Fruit fly (Drosophila melanogaster) whole organism, embryonic: ENCODE results near the gene Ada2a.

Experiments used
- CG10462 ChIP-seq: fragments of 200-800 bp; sonication (Bioruptor generic); optimal IDR thresholded peaks from 2 replicates; lab custom pipeline; 2016; ENCODE audit warnings: missing biosample characterization, missing genetic modification characterization
- CG11093 ChIP-seq: fragments of 200-800 bp; sonication (Bioruptor generic); IDR thresholded peaks from 3 replicates; pipeline ENCODE4 v1.3.6; 2022; ENCODE audit warnings: missing biosample characterization, missing genetic modification characterization
- CG11456 ChIP-seq: fragments of 200-800 bp; sonication (Bioruptor generic); IDR thresholded peaks from 3 replicates; pipeline ENCODE4 v1.3.6; 2022; ENCODE audit warnings: missing biosample characterization, missing genetic modification characterization
- CG12155 ChIP-seq: fragments of 200-800 bp; sonication (Bioruptor generic); optimal IDR thresholded peaks from 3 replicates; lab custom pipeline; 2016; ENCODE audit warnings: missing biosample characterization, missing genetic modification characterization
- CG12236 ChIP-seq: fragments of 200-800 bp; sonication (Bioruptor generic); optimal IDR thresholded peaks from 2 replicates; lab custom pipeline; 2016; ENCODE audit warnings: missing biosample characterization, missing genetic modification characterization
- CG12744 ChIP-seq: fragments of 200-800 bp; sonication (Bioruptor generic); optimal IDR thresholded peaks from 2 replicates; lab custom pipeline; 2016; ENCODE audit warnings: missing biosample characterization, missing genetic modification characterization
- CG12769 ChIP-seq: fragments of 200-800 bp; sonication (Bioruptor generic); optimal IDR thresholded peaks from 2 replicates; lab custom pipeline; 2019; ENCODE audit warnings: missing biosample characterization, mild to moderate bottlenecking, missing genetic modification characterization, moderate library complexity
- CG13894 ChIP-seq: fragments of 200-800 bp; sonication (Bioruptor generic); optimal IDR thresholded peaks from 3 replicates; lab custom pipeline; 2018; ENCODE audit warnings: missing biosample characterization, mild to moderate bottlenecking, missing genetic modification characterization, moderate library complexity
- CG14441 ChIP-seq: fragments of 200-800 bp; sonication (Bioruptor generic); IDR thresholded peaks from 2 replicates; pipeline ENCODE4 v1.3.6; 2022; ENCODE audit warnings: missing biosample characterization, missing genetic modification characterization
- CG14710 ChIP-seq: fragments of 200-800 bp; sonication (Bioruptor generic); optimal IDR thresholded peaks from 3 replicates; lab custom pipeline; 2019; ENCODE audit warnings: missing biosample characterization, mild to moderate bottlenecking, missing genetic modification characterization, moderate library complexity
- CG15073 ChIP-seq: fragments of 200-800 bp; sonication (Bioruptor generic); optimal IDR thresholded peaks from 2 replicates; lab custom pipeline; 2016; ENCODE audit warnings: missing biosample characterization, missing genetic modification characterization
- CG17829 ChIP-seq: fragments of 200-800 bp; optimal IDR thresholded peaks from 2 replicates; lab custom pipeline; 2019; ENCODE audit warnings: missing biosample characterization, mild to moderate bottlenecking, missing genetic modification characterization, moderate library complexity
- CG18764 ChIP-seq: fragments of 200-800 bp; sonication (Bioruptor generic); optimal IDR thresholded peaks from 3 replicates; lab custom pipeline; 2016; ENCODE audit warnings: missing biosample characterization, missing genetic modification characterization
- CG2712 ChIP-seq: fragments of 200-800 bp; optimal IDR thresholded peaks from 3 replicates; lab custom pipeline; 2019; ENCODE audit warnings: missing biosample characterization, mild to moderate bottlenecking, missing genetic modification characterization, moderate library complexity
- CG31365 ChIP-seq: fragments of 200-800 bp; sonication (Bioruptor generic); optimal IDR thresholded peaks from 2 replicates; lab custom pipeline; 2018; ENCODE audit warnings: missing biosample characterization, mild to moderate bottlenecking, missing genetic modification characterization
- CG42726 ChIP-seq: fragments of 200-800 bp; sonication (Bioruptor generic); IDR thresholded peaks from 2 replicates; pipeline ENCODE4 v1.3.6; 2022; ENCODE audit warnings: missing biosample characterization, missing genetic modification characterization; ENCODE audit not compliant: partially characterized antibody
- CG5180 ChIP-seq: fragments of 200-800 bp; sonication (Bioruptor generic); optimal IDR thresholded peaks from 3 replicates; lab custom pipeline; 2017; ENCODE audit warnings: missing biosample characterization, missing genetic modification characterization, mild to moderate bottlenecking, moderate library complexity, missing genetic modification reagents
- CG6654 ChIP-seq: fragments of 200-800 bp; sonication (Bioruptor generic); optimal IDR thresholded peaks from 2 replicates; lab custom pipeline; 2017; ENCODE audit warnings: missing biosample characterization, mild to moderate bottlenecking, missing genetic modification characterization
- CG6683 ChIP-seq: fragments of 200-800 bp; sonication (Bioruptor generic); optimal IDR thresholded peaks from 2 replicates; lab custom pipeline; 2017; ENCODE audit warnings: missing biosample characterization, mild to moderate bottlenecking, missing genetic modification characterization, missing genetic modification reagents
- CG6854 ChIP-seq: fragments of 200-800 bp; sonication (Bioruptor generic); optimal IDR thresholded peaks from 3 replicates; lab custom pipeline; 2017; ENCODE audit warnings: missing biosample characterization, mild to moderate bottlenecking, missing genetic modification characterization
- CG8944 ChIP-seq: fragments of 200-800 bp; sonication (Bioruptor generic); optimal IDR thresholded peaks from 3 replicates; lab custom pipeline; 2016; ENCODE audit warnings: missing biosample characterization, missing genetic modification characterization
- CkIIα-i1 ChIP-seq: fragments of 200-800 bp; sonication (Bioruptor generic); IDR thresholded peaks from 2 replicates; pipeline ENCODE4 v1.3.6; 2022; ENCODE audit warnings: missing biosample characterization, missing genetic modification characterization
- Dad ChIP-seq: fragments of 200-800 bp; sonication (Bioruptor generic); optimal IDR thresholded peaks from 3 replicates; lab custom pipeline; 2016; ENCODE audit warnings: missing biosample characterization, missing genetic modification characterization
- Drgx ChIP-seq: fragments of 200-800 bp; sonication (Bioruptor generic); IDR thresholded peaks from 2 replicates; pipeline ENCODE4 v1.3.6; 2022; ENCODE audit warnings: missing biosample characterization, missing genetic modification characterization
- Gug ChIP-seq: fragments of 200-800 bp; sonication (Bioruptor generic); IDR thresholded peaks from 4 replicates; pipeline ENCODE4 v1.3.6; 2022; ENCODE audit warnings: missing biosample characterization, missing genetic modification characterization
- H2.0 ChIP-seq: fragments of 200-800 bp; sonication (Bioruptor generic); IDR thresholded peaks from 2 replicates; pipeline ENCODE4 v1.3.6; 2022; ENCODE audit warnings: missing biosample characterization, missing genetic modification characterization
- Hand ChIP-seq: fragments of 200-800 bp; sonication (Bioruptor generic); optimal IDR thresholded peaks from 2 replicates; lab custom pipeline; 2017; ENCODE audit warnings: mild to moderate bottlenecking, missing biosample characterization, missing genetic modification reagents, missing genetic modification characterization
- Oli ChIP-seq: fragments of 200-800 bp; sonication (Bioruptor generic); optimal IDR thresholded peaks from 2 replicates; lab custom pipeline; 2018; ENCODE audit warnings: missing biosample characterization, mild to moderate bottlenecking, missing genetic modification characterization, moderate library complexity
- Opbp ChIP-seq: fragments of 200-800 bp; sonication (Bioruptor generic); IDR thresholded peaks from 3 replicates; pipeline ENCODE4 v1.3.6; 2022; ENCODE audit warnings: missing biosample characterization, missing genetic modification characterization; ENCODE audit not compliant: partially characterized antibody
- Sry-β ChIP-seq: fragments of 200-800 bp; sonication (Bioruptor generic); optimal IDR thresholded peaks from 2 replicates; lab custom pipeline; 2018; ENCODE audit warnings: missing biosample characterization, mild to moderate bottlenecking, missing genetic modification characterization, moderate library complexity
- Taf1 ChIP-seq: fragments of 200-800 bp; sonication (Bioruptor generic); IDR thresholded peaks from 2 replicates; pipeline ENCODE4 v1.3.6; 2022; ENCODE audit warnings: missing biosample characterization, missing genetic modification characterization
- ab ChIP-seq: fragments of 200-800 bp; sonication (Bioruptor generic); optimal IDR thresholded peaks from 2 replicates; lab custom pipeline; 2016; ENCODE audit warnings: missing biosample characterization, missing genetic modification characterization
- ac ChIP-seq: fragments of 200-800 bp; sonication (Bioruptor generic); optimal IDR thresholded peaks from 3 replicates; lab custom pipeline; 2017; ENCODE audit warnings: missing biosample characterization, mild to moderate bottlenecking, missing genetic modification characterization
- ase ChIP-seq: fragments of 200-800 bp; sonication (Bioruptor generic); IDR thresholded peaks from 3 replicates; pipeline ENCODE4 v1.3.6; 2022; ENCODE audit warnings: missing biosample characterization, missing genetic modification characterization
- bbx ChIP-seq: fragments of 200-800 bp; sonication (Bioruptor generic); IDR thresholded peaks from 2 replicates; pipeline ENCODE4 v1.3.6; 2022; ENCODE audit warnings: missing biosample characterization, missing genetic modification characterization; ENCODE audit not compliant: partially characterized antibody
- bsh ChIP-seq, 2 experiments: fragments of 200-800 bp; sonication (Bioruptor generic); optimal IDR thresholded peaks; 2 replicates each; lab custom pipeline; 2017 to 2018; ENCODE audit warnings: mild to moderate bottlenecking in 2 of 2, missing biosample characterization in 2 of 2, missing genetic modification characterization in 2 of 2, moderate library complexity in 1 of 2
- da ChIP-seq: fragments of 200-800 bp; sonication (Bioruptor generic); optimal IDR thresholded peaks from 2 replicates; lab custom pipeline; 2016; ENCODE audit warnings: missing biosample characterization, missing genetic modification characterization
- disco-r ChIP-seq: fragments of 200-800 bp; sonication (Bioruptor generic); optimal IDR thresholded peaks from 2 replicates; lab custom pipeline; 2016; ENCODE audit warnings: missing biosample characterization, missing genetic modification characterization
- esg ChIP-seq: fragments of 200-800 bp; sonication (Bioruptor generic); conservative IDR thresholded peaks from 2 replicates; pipeline ENCODE4 v1.3.6; 2022; ENCODE audit warnings: missing biosample characterization, missing genetic modification characterization
- eyg ChIP-seq: fragments of 200-800 bp; sonication (Bioruptor generic); optimal IDR thresholded peaks from 3 replicates; lab custom pipeline; 2016; ENCODE audit warnings: missing biosample characterization, missing genetic modification characterization
- fd3F ChIP-seq: fragments of 200-800 bp; sonication (Bioruptor generic); optimal IDR thresholded peaks from 2 replicates; lab custom pipeline; 2018; ENCODE audit warnings: missing biosample characterization, mild to moderate bottlenecking, missing genetic modification characterization, moderate library complexity
- gce ChIP-seq: fragments of 200-800 bp; sonication (Bioruptor generic); IDR thresholded peaks from 3 replicates; pipeline ENCODE4 v1.3.6; 2022; ENCODE audit warnings: missing biosample characterization, missing genetic modification characterization
- her ChIP-seq: fragments of 200-800 bp; sonication (Bioruptor generic); optimal IDR thresholded peaks from 2 replicates; lab custom pipeline; 2016; ENCODE audit warnings: missing biosample characterization, missing genetic modification characterization
- lbe ChIP-seq: fragments of 200-800 bp; sonication (Bioruptor generic); optimal IDR thresholded peaks from 2 replicates; lab custom pipeline; 2016; ENCODE audit warnings: missing biosample characterization, mild to moderate bottlenecking, missing genetic modification characterization
- mld ChIP-seq: fragments of 200-800 bp; sonication (Bioruptor generic); IDR thresholded peaks from 3 replicates; pipeline ENCODE4 v1.3.6; 2022; ENCODE audit warnings: missing biosample characterization, missing genetic modification characterization; ENCODE audit not compliant: partially characterized antibody
- nerfin-2 ChIP-seq: fragments of 200-800 bp; sonication (Bioruptor generic); IDR thresholded peaks from 2 replicates; pipeline ENCODE4 v1.3.6; 2022; ENCODE audit warnings: missing biosample characterization, missing genetic modification characterization; ENCODE audit not compliant: partially characterized antibody
- odd ChIP-seq: fragments of 200-800 bp; sonication (Bioruptor generic); optimal IDR thresholded peaks from 2 replicates; lab custom pipeline; 2017; ENCODE audit warnings: missing biosample characterization, mild to moderate bottlenecking, missing genetic modification characterization
- otp ChIP-seq: fragments of 200-800 bp; sonication (Bioruptor generic); IDR thresholded peaks from 3 replicates; pipeline ENCODE4, ENCODE4 v1.3.6; 2022; ENCODE audit warnings: missing biosample characterization, missing genetic modification characterization
- pfk ChIP-seq: fragments of 200-800 bp; sonication (Bioruptor generic); optimal IDR thresholded peaks from 2 replicates; lab custom pipeline; 2018; ENCODE audit warnings: missing biosample characterization, mild to moderate bottlenecking, missing genetic modification characterization, moderate library complexity
- sc ChIP-seq, 3 experiments: fragments of >200 bp in 2 of 3; fragments of 200-800 bp in 1 of 3; sonication (Bioruptor generic) in 1 of 3; optimal IDR thresholded peaks; 2 replicates in 2 of 3; 3 replicates in 1 of 3; lab custom pipeline; 2017; ENCODE audit warnings: mild to moderate bottlenecking in 1 of 3, missing biosample characterization in 1 of 3, missing genetic modification characterization in 1 of 3, missing genetic modification reagents in 1 of 3
- tin ChIP-seq: fragments of 200-800 bp; sonication (Bioruptor generic); optimal IDR thresholded peaks from 3 replicates; lab custom pipeline; 2016; ENCODE audit warnings: missing biosample characterization, missing genetic modification characterization

Gene Ada2a

dm6 chr3R:18252578-18252977 is 2.7 kb downstream of the Ada2a start, which contains the start of gene CG12320 (continued):
- TF ChIP-seq ase (GFP tag; lab: Robert Waterston, UW) (no peak), CG14441 (GFP tag; lab: Robert Waterston, UW) (no peak), CG17829 (no peak), CG12155 (GFP tag; lab: Kevin White, UChicago) (no peak), disco-r (GFP tag; lab: Kevin White, UChicago) (no peak), CG6854 (GFP tag; lab: Kevin White, UChicago) (no peak), odd (GFP tag; lab: Kevin White, UChicago) (no peak), CG31365 (no peak), CG8944 (no peak), CG14710 (tag; lab: Kevin White, UChicago) (peak; percentile 34), da (GFP tag; lab: Kevin White, UChicago) (no peak), esg (GFP tag; lab: Robert Waterston, UW) (no peak), her (GFP tag; lab: Kevin White, UChicago) (no peak), fd3F (GFP tag; lab: Kevin White, UChicago) (no peak), Gug (GFP tag; lab: Robert Waterston, UW) (no peak), CG13894 (tag; lab: Kevin White, UChicago) (no peak), Oli (tag; lab: Kevin White, UChicago) (no peak), CG11456 (GFP tag; lab: Robert Waterston, UW) (no peak), gce (GFP tag; lab: Robert Waterston, UW) (no peak), pfk (GFP tag; lab: Kevin White, UChicago) (no peak), CG2712 (tag; lab: Kevin White, UChicago) (no peak), tin (GFP tag; lab: Kevin White, UChicago) (no peak), CG6683 (no peak), CG15073 (GFP tag; lab: Kevin White, UChicago) (no peak), Hand (GFP tag; lab: Kevin White, UChicago) (no peak), otp (GFP tag; lab: Robert Waterston, UW) (no peak), CG12236 (GFP tag; lab: Kevin White, UChicago) (no peak), ab (GFP tag; lab: Kevin White, UChicago) (no peak), CG12744 (GFP tag; lab: Kevin White, UChicago) (no peak), mld (GFP tag; lab: Robert Waterston, UW) (no peak), bbx (GFP tag; lab: Robert Waterston, UW) (no peak), CG12769 (tag; lab: Kevin White, UChicago) (no peak), sc (optimal IDR thresholded peaks at IDR 0.05; lab: Kevin White, UChicago) (no peak), sc (GFP tag; optimal IDR thresholded peaks at IDR 0.05; lab: Kevin White, UChicago) (no peak), CG5180 (GFP tag; lab: Kevin White, UChicago) (no peak), CG18764 (GFP tag; lab: Kevin White, UChicago) (no peak), ac (GFP tag; lab: Kevin White, UChicago) (no peak), bsh (GFP tag; optimal IDR thresholded peaks at IDR 0.05; lab: Kevin White, UChicago) (no peak), eyg (GFP tag; lab: Kevin White, UChicago) (no peak), nerfin-2 (peak; percentile 33; the same call in 1 of the 2 replicates), Sry-β (no peak), CG11093 (no peak), Taf1 (GFP tag; lab: Robert Waterston, UW) (no peak), H2.0 (GFP tag; lab: Robert Waterston, UW) (no peak), CG6654 (GFP tag; lab: Kevin White, UChicago) (no peak), lbe (GFP tag; lab: Kevin White, UChicago) (no peak), Drgx (no peak), CG42726 (GFP tag; lab: Robert Waterston, UW) (no peak), Opbp (GFP tag; lab: Robert Waterston, UW) (0 out of 3 replicates have a peak, but pooled peaks have one; percentile 28), Dad (GFP tag; lab: Kevin White, UChicago) (no peak), CG10462 (GFP tag; lab: Kevin White, UChicago) (no peak), CkIIα-i1 (GFP tag; lab: Robert Waterston, UW) (no peak)
